Fruit fly (Drosophila melanogaster) whole organism: Measurements from ENCODE around the gene Oseg5.
A peak's percentile ranks its signal among the peaks of the same experiment; 100 is the strongest.

Source experiments
- CG8478 ChIP-seq: fragments of >200 bp; optimal IDR thresholded peaks from 2 replicates; lab custom pipeline; 2018; ENCODE audit warnings: inconsistent platforms
- Dll ChIP-seq: fragments of >200 bp; optimal IDR thresholded peaks from 2 replicates; lab custom pipeline; 2017
- EcR ChIP-seq, 2 experiments: fragments of >200 bp; optimal IDR thresholded peaks; 2 replicates each; lab custom pipeline; 2017; ENCODE audit warnings: missing biosample characterization in 2 of 2, missing genetic modification characterization in 2 of 2, missing genetic modification reagents in 2 of 2
- pan ChIP-seq: fragments of >200 bp; optimal IDR thresholded peaks from 2 replicates; lab custom pipeline; 2017
- psq ChIP-seq: fragments of >200 bp; optimal IDR thresholded peaks from 2 replicates; lab custom pipeline; 2017
- usp ChIP-seq: fragments of >200 bp; optimal IDR thresholded peaks from 2 replicates; lab custom pipeline; 2017; ENCODE audit warnings: missing biosample characterization, missing genetic modification characterization, mixed read lengths

The Oseg5 gene

dm6 chr2L:20829755-20830396, 5.8 kb downstream of the Oseg5 start:
- TF ChIP-seq Dll (lab: Kevin White, UChicago), result no peak
- TF ChIP-seq pan (lab: Kevin White, UChicago), result no peak
- no peak for TF ChIP-seq psq (lab: Kevin White, UChicago)
- TF ChIP-seq EcR (GFP tag; optimal IDR thresholded peaks at IDR 0.05; lab: Kevin White, UChicago), result no peak
- TF ChIP-seq usp (GFP tag; lab: Kevin White, UChicago), result no peak
- TF ChIP-seq CG8478 (lab: Kevin White, UChicago), result no peak

- TF ChIP-seq psq (lab: Kevin White, UChicago), result no peak
- TF ChIP-seq pan (lab: Kevin White, UChicago), result no peak
- TF ChIP-seq EcR (GFP tag; optimal IDR thresholded peaks at IDR 0.05; lab: Kevin White, UChicago), result no peak
- no peak for TF ChIP-seq usp (GFP tag; lab: Kevin White, UChicago)
- TF ChIP-seq Dll (lab: Kevin White, UChicago), result no peak
- TF ChIP-seq CG8478 (lab: Kevin White, UChicago), result no peak
These were observed 6.3 kb downstream of the Oseg5 start, which contains the start of gene CG31673 for dm6 chr2L:20829309-20829708. CG31673 (plus strand) TSS chr2L:20829609.

DNA sequence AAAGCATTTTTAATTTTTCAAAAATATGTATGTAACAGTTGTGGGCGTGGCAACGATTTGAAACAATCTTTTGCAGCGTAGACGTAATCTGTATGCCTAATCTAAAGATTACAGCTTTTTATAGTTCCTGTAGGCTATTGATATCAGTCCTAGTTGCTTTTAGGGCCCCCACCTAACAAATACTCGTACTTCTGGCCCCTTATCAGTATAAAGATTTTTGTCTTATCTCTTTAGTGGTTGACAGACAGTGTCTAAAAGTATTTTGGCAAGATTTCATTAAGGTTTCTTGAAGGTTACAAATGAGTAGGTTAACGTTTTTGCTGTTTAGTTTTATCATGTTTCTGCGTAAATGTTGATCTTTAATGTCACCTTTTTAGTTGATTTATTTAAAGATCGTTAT, 6.9 kb downstream of the Oseg5 start:
- TF ChIP-seq Dll (lab: Kevin White, UChicago), result no peak
- no peak for TF ChIP-seq psq (lab: Kevin White, UChicago)

DNA sequence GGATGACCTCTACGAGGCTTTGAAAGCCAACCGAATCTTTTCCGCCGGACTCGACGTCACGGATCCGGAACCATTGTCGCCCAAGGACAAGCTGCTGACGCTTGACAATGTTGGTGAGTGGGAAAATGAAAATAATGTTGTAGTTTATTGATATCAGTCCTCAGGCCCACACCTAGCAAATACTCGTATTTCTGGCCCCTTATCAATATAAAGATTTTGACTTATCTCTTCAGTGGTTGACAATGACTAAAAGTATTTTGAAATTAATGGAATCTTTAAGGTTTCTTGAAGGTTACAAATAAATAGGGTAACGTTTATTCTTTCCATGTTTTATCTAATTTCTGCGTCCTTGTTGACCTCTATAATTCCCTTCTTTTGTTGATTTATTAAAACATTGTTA, 8.6 kb downstream of the Oseg5 start:
- TF ChIP-seq psq (lab: Kevin White, UChicago), result no peak
- no peak for TF ChIP-seq usp (GFP tag; lab: Kevin White, UChicago)
- no peak for TF ChIP-seq Dll (lab: Kevin White, UChicago)
- no peak for TF ChIP-seq CG8478 (lab: Kevin White, UChicago)
- no peak for TF ChIP-seq pan (lab: Kevin White, UChicago)
- no peak for TF ChIP-seq EcR (GFP tag; optimal IDR thresholded peaks at IDR 0.05; lab: Kevin White, UChicago)

dm6 chr2L:20826226-20826625, 9.4 kb downstream of the Oseg5 start:
- TF ChIP-seq pan (lab: Kevin White, UChicago) (no peak), EcR (GFP tag; optimal IDR thresholded peaks at IDR 0.05; lab: Kevin White, UChicago) (no peak), CG8478 (lab: Kevin White, UChicago) (no peak), psq (lab: Kevin White, UChicago) (no peak), Dll (lab: Kevin White, UChicago) (no peak), usp (GFP tag; lab: Kevin White, UChicago) (no peak)

- no peak for TF ChIP-seq psq (lab: Kevin White, UChicago)
- no peak for TF ChIP-seq Dll (lab: Kevin White, UChicago)
- no peak for TF ChIP-seq usp (GFP tag; lab: Kevin White, UChicago)
- no peak for TF ChIP-seq EcR (GFP tag; optimal IDR thresholded peaks at IDR 0.05; lab: Kevin White, UChicago)
- TF ChIP-seq pan (lab: Kevin White, UChicago), result no peak
- no peak for TF ChIP-seq CG8478 (lab: Kevin White, UChicago)
These were observed 10.4 kb downstream of the Oseg5 start for dm6 chr2L:20825265-20825664.

DNA sequence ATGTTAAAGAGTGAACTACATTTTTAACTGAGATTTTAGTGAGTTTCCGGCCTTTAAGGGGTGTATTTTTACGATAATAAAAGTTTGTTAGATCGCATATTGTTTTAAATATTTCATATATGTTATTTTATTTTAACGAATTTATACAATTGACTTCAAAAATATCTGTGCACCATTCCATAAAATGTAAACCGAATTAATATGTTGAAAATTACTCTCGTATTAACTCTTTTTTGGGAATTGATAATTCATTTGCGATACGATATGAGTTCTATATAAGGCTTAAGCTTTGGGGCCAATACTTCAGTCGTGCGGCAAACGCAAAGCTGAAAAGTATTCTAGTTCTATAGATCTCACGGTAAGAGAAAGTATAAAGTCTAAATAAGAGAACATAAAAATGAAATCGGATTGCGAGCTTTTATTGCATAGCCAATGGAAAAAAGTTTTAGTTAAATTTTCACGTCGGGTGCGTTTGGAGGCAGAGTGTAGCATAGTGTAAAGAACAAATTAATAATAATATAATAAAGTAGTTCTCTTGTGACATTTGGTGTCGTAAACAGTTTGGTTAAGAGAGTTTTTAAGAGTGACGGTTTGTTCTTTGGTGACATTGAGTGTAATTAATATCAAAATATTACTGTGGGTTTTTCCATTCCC, 11.4 kb downstream of the Oseg5 start:
- no peak for TF ChIP-seq pan (lab: Kevin White, UChicago)
- no peak for TF ChIP-seq EcR (GFP tag; optimal IDR thresholded peaks at IDR 0.05; lab: Kevin White, UChicago)
- TF ChIP-seq psq (lab: Kevin White, UChicago), result no peak
- TF ChIP-seq CG8478 (lab: Kevin White, UChicago), result no peak
- no peak for TF ChIP-seq usp (GFP tag; lab: Kevin White, UChicago)
- TF ChIP-seq Dll (lab: Kevin White, UChicago), result no peak

dm6 chr2L:20823196-20824105, 12.2 kb downstream of the Oseg5 start:
- TF ChIP-seq CG8478 (lab: Kevin White, UChicago) (peak; percentile 73), psq (lab: Kevin White, UChicago) (no peak), pan (lab: Kevin White, UChicago) (no peak)

- TF ChIP-seq usp (GFP tag; lab: Kevin White, UChicago) (no peak), EcR (GFP tag; optimal IDR thresholded peaks at IDR 0.05; lab: Kevin White, UChicago) (no peak)
These were observed 13.0 kb downstream of the Oseg5 start, which contains the start of gene CG9331 for dm6 chr2L:20822489-20823195. CG9331 (plus strand) TSS chr2L:20822828.

dm6 chr2L:20822025-20822371, 13.6 kb downstream of the Oseg5 start:
- TF ChIP-seq psq (lab: Kevin White, UChicago), result no peak
- TF ChIP-seq Dll (lab: Kevin White, UChicago), result no peak
- no peak for TF ChIP-seq EcR (GFP tag; optimal IDR thresholded peaks at IDR 0.05; lab: Kevin White, UChicago)
- no peak for TF ChIP-seq CG8478 (lab: Kevin White, UChicago)
- TF ChIP-seq usp (GFP tag; lab: Kevin White, UChicago), result no peak
- no peak for TF ChIP-seq pan (lab: Kevin White, UChicago)
